Fruit fly (Drosophila melanogaster) whole organism, embryonic: ENCODE data around the gene CG42685.
A peak's percentile ranks its signal among the peaks of the same experiment; 100 is the strongest.

Source experiments
- BEAF-32 ChIP-seq: fragments of 200-800 bp; sonication (Bioruptor generic); optimal IDR thresholded peaks from 3 replicates; lab custom pipeline; 2017; ENCODE audit warnings: missing biosample characterization, missing genetic modification characterization, mild to moderate bottlenecking, moderate library complexity, missing genetic modification reagents
- CG11085 ChIP-seq: fragments of 200-800 bp; sonication (Bioruptor generic); IDR thresholded peaks from 2 replicates; pipeline ENCODE4 v1.3.6; 2022; ENCODE audit warnings: missing biosample characterization, missing genetic modification characterization
- CG11560 ChIP-seq: fragments of 200-800 bp; sonication (Bioruptor generic); IDR thresholded peaks from 3 replicates; pipeline ENCODE4 v1.3.6; 2022; ENCODE audit warnings: missing biosample characterization, missing genetic modification characterization
- CG11696 ChIP-seq: fragments of 200-800 bp; sonication (Bioruptor generic); IDR thresholded peaks from 2 replicates; pipeline ENCODE4 v1.3.6; 2022; ENCODE audit warnings: missing biosample characterization, missing genetic modification characterization
- CG13775 ChIP-seq: fragments of 200-800 bp; sonication (Bioruptor generic); optimal IDR thresholded peaks from 3 replicates; lab custom pipeline; 2017; ENCODE audit warnings: missing biosample characterization, mild to moderate bottlenecking, missing genetic modification characterization
- CG13894 ChIP-seq: fragments of 200-800 bp; sonication (Bioruptor generic); optimal IDR thresholded peaks from 3 replicates; lab custom pipeline; 2018; ENCODE audit warnings: missing biosample characterization, mild to moderate bottlenecking, missing genetic modification characterization, moderate library complexity
- CG14014 ChIP-seq: fragments of 200-800 bp; sonication (Bioruptor generic); IDR thresholded peaks from 2 replicates; pipeline ENCODE4 v1.3.6; 2022; ENCODE audit warnings: missing biosample characterization, missing genetic modification characterization
- CG14441 ChIP-seq: fragments of 200-800 bp; sonication (Bioruptor generic); IDR thresholded peaks from 2 replicates; pipeline ENCODE4 v1.3.6; 2022; ENCODE audit warnings: missing biosample characterization, missing genetic modification characterization
- CG14710 ChIP-seq: fragments of 200-800 bp; sonication (Bioruptor generic); optimal IDR thresholded peaks from 3 replicates; lab custom pipeline; 2019; ENCODE audit warnings: missing biosample characterization, mild to moderate bottlenecking, missing genetic modification characterization, moderate library complexity
- CG18599 ChIP-seq: fragments of 200-800 bp; sonication (Bioruptor generic); optimal IDR thresholded peaks from 3 replicates; lab custom pipeline; 2017; ENCODE audit warnings: missing biosample characterization, missing genetic modification characterization, mild to moderate bottlenecking, moderate library complexity, missing genetic modification reagents
- CG31224 ChIP-seq: fragments of 200-800 bp; sonication (Bioruptor generic); IDR thresholded peaks from 2 replicates; pipeline ENCODE4 v1.3.6; 2022; ENCODE audit warnings: missing biosample characterization, missing genetic modification characterization
- CG5953 ChIP-seq: fragments of 200-800 bp; sonication (Bioruptor generic); IDR thresholded peaks from 2 replicates; pipeline ENCODE4 v1.3.6; 2022; ENCODE audit warnings: missing biosample characterization, missing genetic modification characterization
- CG6813 ChIP-seq: fragments of 200-800 bp; sonication (Bioruptor generic); optimal IDR thresholded peaks from 2 replicates; lab custom pipeline; 2017; ENCODE audit warnings: missing biosample characterization, missing genetic modification characterization, mild to moderate bottlenecking, moderate library complexity, missing genetic modification reagents
- D19A ChIP-seq: fragments of 200-800 bp; optimal IDR thresholded peaks from 3 replicates; lab custom pipeline; 2019; ENCODE audit warnings: missing biosample characterization, mild to moderate bottlenecking, missing genetic modification characterization, moderate library complexity
- Dref ChIP-seq: fragments of 200-800 bp; sonication (Bioruptor generic); IDR thresholded peaks from 2 replicates; pipeline ENCODE4 v1.3.6; 2022; ENCODE audit warnings: missing biosample characterization, missing genetic modification characterization
- Ets65A ChIP-seq: fragments of 200-800 bp; sonication (Bioruptor generic); peaks from one replicate; lab custom pipeline; 2016; ENCODE audit warnings: missing biosample characterization, missing genetic modification characterization
- H15 ChIP-seq: fragments of 200-800 bp; sonication (Bioruptor generic); IDR thresholded peaks from 3 replicates; pipeline ENCODE4 v1.3.6; 2022; ENCODE audit warnings: missing biosample characterization, missing genetic modification characterization
- HLHmδ ChIP-seq: fragments of 200-800 bp; sonication (Bioruptor generic); optimal IDR thresholded peaks from 2 replicates; lab custom pipeline; 2018; ENCODE audit warnings: missing biosample characterization, mild to moderate bottlenecking, missing genetic modification characterization, moderate library complexity
- Hsf ChIP-seq: fragments of 200-800 bp; sonication (Bioruptor generic); optimal IDR thresholded peaks from 3 replicates; lab custom pipeline; 2016; ENCODE audit warnings: missing biosample characterization, missing genetic modification characterization
- Lpt ChIP-seq: fragments of >200 bp; optimal IDR thresholded peaks from 2 replicates; lab custom pipeline; 2018; ENCODE audit warnings: missing biosample characterization, missing genetic modification characterization
- Max ChIP-seq: fragments of 200-800 bp; sonication (Bioruptor generic); optimal IDR thresholded peaks from 2 replicates; lab custom pipeline; 2016; ENCODE audit warnings: missing biosample characterization, mild to moderate bottlenecking, missing genetic modification characterization
- Med ChIP-seq: fragments of 200-800 bp; sonication (Bioruptor generic); peaks from one replicate; lab custom pipeline; 2016; ENCODE audit warnings: missing biosample characterization, missing genetic modification characterization, mild to moderate bottlenecking, inconsistent platforms, moderate library complexity
- Pdp1 ChIP-seq, 2 experiments: fragments of 200-800 bp; sonication (Bioruptor generic); optimal IDR thresholded peaks; 3 replicates each; lab custom pipeline; 2016; ENCODE audit warnings: missing biosample characterization in 2 of 2, missing genetic modification characterization in 2 of 2, mild to moderate bottlenecking in 1 of 2, moderate library complexity in 1 of 2
- Rfx ChIP-seq: fragments of 200-800 bp; sonication (Bioruptor generic); IDR thresholded peaks from 2 replicates; pipeline ENCODE4 v1.3.6; 2022; ENCODE audit warnings: missing biosample characterization, missing genetic modification characterization
- ab ChIP-seq: fragments of 200-800 bp; sonication (Bioruptor generic); optimal IDR thresholded peaks from 2 replicates; lab custom pipeline; 2016; ENCODE audit warnings: missing biosample characterization, missing genetic modification characterization
- az2 ChIP-seq: fragments of 200-800 bp; sonication (Bioruptor generic); optimal IDR thresholded peaks from 3 replicates; lab custom pipeline; 2016; ENCODE audit warnings: missing biosample characterization, missing genetic modification characterization
- chinmo ChIP-seq: fragments of 200-800 bp; sonication (Bioruptor generic); IDR thresholded peaks from 4 replicates; pipeline ENCODE4 v1.3.6; 2022; ENCODE audit warnings: missing biosample characterization, missing genetic modification characterization; ENCODE audit not compliant: partially characterized antibody
- ci ChIP-seq: fragments of 200-800 bp; sonication (Bioruptor generic); IDR thresholded peaks from 3 replicates; pipeline ENCODE4 v1.3.6; 2022; ENCODE audit warnings: missing biosample characterization, missing genetic modification characterization
- crol ChIP-seq: fragments of 200-800 bp; sonication (Bioruptor generic); IDR thresholded peaks from 2 replicates; pipeline ENCODE4 v1.3.6; 2022; ENCODE audit warnings: missing biosample characterization, missing genetic modification characterization
- dmrt99B ChIP-seq: fragments of 200-800 bp; sonication (Bioruptor generic); optimal IDR thresholded peaks from 2 replicates; lab custom pipeline; 2018; ENCODE audit warnings: missing biosample characterization, mild to moderate bottlenecking, missing genetic modification characterization, moderate library complexity
- gt ChIP-seq: fragments of 200-800 bp; sonication (Bioruptor generic); IDR thresholded peaks from 2 replicates; pipeline ENCODE4 v1.3.6; 2022; ENCODE audit warnings: missing biosample characterization, missing genetic modification characterization
- her ChIP-seq: fragments of 200-800 bp; sonication (Bioruptor generic); optimal IDR thresholded peaks from 2 replicates; lab custom pipeline; 2016; ENCODE audit warnings: missing biosample characterization, missing genetic modification characterization
- knrl ChIP-seq: fragments of 200-800 bp; sonication (Bioruptor generic); IDR thresholded peaks from 3 replicates; pipeline ENCODE4 v1.3.6; 2022; ENCODE audit warnings: missing biosample characterization, missing genetic modification characterization; ENCODE audit not compliant: partially characterized antibody
- lov ChIP-seq, 2 experiments: fragments of 200-800 bp in 1 of 2; fragments of >200 bp in 1 of 2; sonication (Bioruptor generic) in 1 of 2; IDR thresholded peaks in 1 of 2; optimal IDR thresholded peaks in 1 of 2; 2 replicates in 1 of 2; 3 replicates in 1 of 2; pipeline versions ENCODE4 v1.3.6 to Lab custom; 2017 to 2022; ENCODE audit warnings: missing biosample characterization in 1 of 2, missing genetic modification characterization in 1 of 2
- pros ChIP-seq: fragments of 200-800 bp; sonication (Bioruptor generic); optimal IDR thresholded peaks from 3 replicates; lab custom pipeline; 2019; ENCODE audit warnings: missing biosample characterization, mild to moderate bottlenecking, missing genetic modification characterization, moderate library complexity
- sens-2 ChIP-seq: fragments of 200-800 bp; sonication (Bioruptor generic); IDR thresholded peaks from 2 replicates; pipeline ENCODE4 v1.3.6; 2022; ENCODE audit warnings: missing biosample characterization, missing genetic modification characterization
- seq ChIP-seq: fragments of 200-800 bp; sonication (Bioruptor generic); IDR thresholded peaks from 2 replicates; pipeline ENCODE4 v1.3.6; 2022; ENCODE audit warnings: missing biosample characterization, missing genetic modification characterization
- sisA ChIP-seq: fragments of 200-800 bp; sonication (Bioruptor generic); IDR thresholded peaks from 2 replicates; pipeline ENCODE4 v1.3.6; 2022; ENCODE audit warnings: missing biosample characterization, missing genetic modification characterization
- toy ChIP-seq: fragments of 200-800 bp; sonication (Bioruptor generic); IDR thresholded peaks from 2 replicates; pipeline ENCODE4 v1.3.6; 2022; ENCODE audit warnings: missing biosample characterization, missing genetic modification characterization
- z ChIP-seq: fragments of 200-800 bp; sonication (Bioruptor generic); IDR thresholded peaks from 3 replicates; pipeline ENCODE4 v1.3.6; 2022; ENCODE audit warnings: missing biosample characterization, missing genetic modification characterization
- zen ChIP-seq: fragments of 200-800 bp; sonication (Bioruptor generic); optimal IDR thresholded peaks from 3 replicates; lab custom pipeline; 2018; ENCODE audit warnings: missing biosample characterization, mild to moderate bottlenecking, missing genetic modification characterization, moderate library complexity
- zfh1 ChIP-seq: fragments of 200-800 bp; sonication (Bioruptor generic); IDR thresholded peaks from 3 replicates; pipeline ENCODE4 v1.3.6; 2022; ENCODE audit warnings: missing biosample characterization, missing genetic modification characterization

The CG42685 gene

DNA sequence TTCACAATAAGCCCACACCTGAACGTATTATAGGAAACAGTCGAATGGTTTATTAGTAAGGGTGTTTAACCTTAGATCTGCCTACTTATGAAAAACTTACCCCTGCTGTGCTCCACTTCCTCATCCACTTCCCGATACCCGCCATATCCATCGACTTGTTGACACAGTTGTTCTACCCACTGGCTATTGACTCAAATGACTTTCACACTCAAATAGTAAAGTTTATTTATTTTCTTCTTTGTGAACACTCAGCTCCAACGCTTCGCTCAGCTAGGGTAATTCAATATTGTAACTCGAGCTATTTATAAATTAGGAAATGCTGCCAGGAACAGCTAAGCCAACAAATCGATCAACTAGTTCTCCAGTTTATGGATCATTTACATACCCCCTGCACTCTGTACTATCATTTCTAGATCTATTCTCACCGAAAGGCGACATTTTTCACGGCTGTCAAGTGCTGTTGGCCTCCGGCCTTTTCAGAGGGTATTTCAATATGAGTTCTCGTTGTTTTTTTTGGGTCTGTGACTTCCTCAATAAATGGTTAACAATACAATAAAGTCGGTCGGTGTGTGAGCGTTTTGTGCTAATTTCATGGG lies 44.2 kb downstream of the CG42685 start (continued):
- TF ChIP-seq toy (GFP tag; lab: Robert Waterston, UW) (peak; percentile 73; the same call in 1 of the 2 replicates), CG14014 (GFP tag; lab: Robert Waterston, UW) (peak; percentile 89), z (peak; percentile 80; the same call in 2 of the 3 replicates), gt (GFP tag; lab: Robert Waterston, UW) (no peak), az2 (GFP tag; lab: Kevin White, UChicago) (peak; percentile 45), zfh1 (GFP tag; lab: Robert Waterston, UW) (peak; percentile 69), Lpt (GFP tag; lab: Kevin White, UChicago) (no peak), CG14441 (peak; percentile 42; the same call in 1 of the 2 replicates), CG13775 (GFP tag; lab: Kevin White, UChicago) (peak; percentile 65), Max (GFP tag; lab: Kevin White, UChicago) (peak; percentile 82), CG11085 (GFP tag; lab: Robert Waterston, UW) (peak; percentile 80), CG18599 (peak; percentile 97), CG6813 (GFP tag; lab: Kevin White, UChicago) (peak; percentile 96), her (GFP tag; lab: Kevin White, UChicago) (peak; percentile 87), seq (GFP tag; lab: Robert Waterston, UW) (peak; percentile 90), knrl (GFP tag; lab: Robert Waterston, UW) (no peak), Hsf (peak; percentile 60), CG14710 (peak; percentile 82)

DNA sequence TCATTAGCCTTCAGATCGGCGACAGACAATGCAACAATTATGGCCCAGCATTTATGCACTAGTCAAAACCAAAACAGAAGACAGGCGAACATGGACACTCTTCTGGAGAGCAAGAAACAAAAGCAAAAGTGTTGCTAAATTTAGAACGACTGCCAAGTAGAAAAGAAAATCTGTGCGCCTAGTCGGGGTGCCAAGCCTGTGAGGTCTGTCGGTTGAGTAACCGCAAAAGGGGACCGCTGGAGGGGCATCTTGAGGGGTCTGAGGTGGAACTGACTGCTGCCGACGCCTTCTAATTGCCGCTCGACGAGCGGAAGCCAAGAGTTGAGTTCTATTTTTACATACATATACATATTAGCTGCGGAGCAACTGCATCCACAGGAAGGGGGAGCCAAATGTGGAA lies 45.0 kb downstream of the CG42685 start:
- TF ChIP-seq pros (GFP tag; lab: Kevin White, UChicago) (peak; percentile 52), CG11560 (tag; lab: Robert Waterston, UW) (no peak), H15 (GFP tag; lab: Robert Waterston, UW) (peak; percentile 20; the same call in 1 of the 3 replicates), Med (peak; percentile 34), Dref (GFP tag; lab: Robert Waterston, UW) (no peak), crol (GFP tag; lab: Robert Waterston, UW) (peak; percentile 85), D19A (tag; lab: Kevin White, UChicago) (peak; percentile 67), sens-2 (GFP tag; lab: Robert Waterston, UW) (no peak), Pdp1 (GFP tag; optimal IDR thresholded peaks at IDR 0.05; lab: Kevin White, UChicago) (peak in 1 of 2 experiments; percentile 72), ci (GFP tag; lab: Robert Waterston, UW) (peak; percentile 51; the same call in 2 of the 3 replicates), chinmo (GFP tag; lab: Robert Waterston, UW) (no peak), CG31224 (GFP tag; lab: Robert Waterston, UW) (peak; percentile 69)

DNA sequence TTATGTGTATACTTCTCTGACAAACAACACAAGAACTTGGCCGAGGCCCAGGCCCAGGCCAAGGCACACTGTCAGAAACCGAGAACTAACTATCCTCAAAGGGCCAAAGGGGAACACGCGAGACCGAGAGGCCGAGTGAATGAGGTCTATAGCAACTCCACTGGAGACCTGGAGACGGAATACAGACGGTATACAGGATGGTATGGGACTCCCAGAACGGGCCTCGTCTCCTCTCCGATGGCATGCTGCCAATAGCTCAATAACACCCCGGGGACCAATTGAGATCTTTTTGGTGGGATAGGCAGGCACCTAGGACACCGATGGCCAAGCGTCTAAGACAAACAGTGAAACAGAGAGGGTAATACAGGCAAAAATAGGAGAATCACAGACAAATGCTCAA lies 46.4 kb downstream of the CG42685 start:
- TF ChIP-seq zen (tag; lab: Kevin White, UChicago) (peak; percentile 30), crol (GFP tag; lab: Robert Waterston, UW) (0 out of 2 replicates have a peak, but pooled peaks have one; percentile 13), ab (GFP tag; lab: Kevin White, UChicago) (no peak), CG13894 (tag; lab: Kevin White, UChicago) (peak; percentile 54), CG5953 (GFP tag; lab: Robert Waterston, UW) (0 out of 2 replicates have a peak, but pooled peaks have one; percentile 48), dmrt99B (tag; lab: Kevin White, UChicago) (no peak), CG11696 (GFP tag; lab: Robert Waterston, UW) (peak; percentile 75), lov (optimal IDR thresholded peaks at IDR 0.05; lab: Kevin White, UChicago) (no peak), lov (GFP tag; IDR thresholded peaks at IDR 0.05; lab: Robert Waterston, UW) (0 out of 3 replicates have a peak, but pooled peaks have one; percentile 16), Ets65A (GFP tag; lab: Kevin White, UChicago) (peak; percentile 81), BEAF-32 (GFP tag; lab: Kevin White, UChicago) (no peak), HLHmδ (GFP tag; lab: Kevin White, UChicago) (peak; percentile 29), Rfx (GFP tag; lab: Robert Waterston, UW) (0 out of 2 replicates have a peak, but pooled peaks have one; percentile 7), sisA (GFP tag; lab: Robert Waterston, UW) (no peak), toy (GFP tag; lab: Robert Waterston, UW) (no peak)
